Worm (Caenorhabditis elegans) whole organism, early embryonic: ENCODE measurements around the gene W03G11.4.

Experiments
- B0310.2 ChIP-seq: sonication (generic microtip); optimal IDR thresholded peaks from 2 replicates; lab custom pipeline; 2016; ENCODE audit warnings: mild to moderate bottlenecking, missing genetic modification characterization, missing compliant biosample characterization
- aly-1 ChIP-seq: sonication (generic microtip); optimal IDR thresholded peaks from 2 replicates; lab custom pipeline; 2016; ENCODE audit warnings: missing genetic modification characterization, missing compliant biosample characterization
- ama-1 ChIP-seq: fragments of 150-350 bp; optimal IDR thresholded peaks from 2 replicates; lab custom pipeline; 2014
- ceh-36 ChIP-seq: sonication (generic microtip); optimal IDR thresholded peaks from 2 replicates; lab custom pipeline; 2016; ENCODE audit warnings: missing genetic modification characterization, inconsistent platforms, missing compliant biosample characterization
- flt-1 ChIP-seq: fragments of 200-800 bp; sonication (Bioruptor generic); IDR thresholded peaks from 2 replicates; pipeline ENCODE4 v1.3.6; 2022; ENCODE audit warnings: missing genetic modification characterization, missing compliant biosample characterization
- hmbx-1 ChIP-seq: sonication (generic microtip); optimal IDR thresholded peaks from 2 replicates; lab custom pipeline; 2016; ENCODE audit warnings: mild to moderate bottlenecking, missing genetic modification characterization, missing compliant biosample characterization
- hmg-4 ChIP-seq: fragments of 200-800 bp; sonication (Bioruptor generic); optimal IDR thresholded peaks from 2 replicates; lab custom pipeline; 2018; ENCODE audit warnings: mild to moderate bottlenecking, missing genetic modification characterization, missing compliant biosample characterization
- pes-1 ChIP-seq: fragments of 200-800 bp; sonication (Bioruptor generic); IDR thresholded peaks from 2 replicates; pipeline ENCODE4 v1.3.6; 2022; ENCODE audit warnings: missing genetic modification reagents, missing genetic modification characterization, missing compliant biosample characterization
- scrt-1 ChIP-seq: fragments of 200-800 bp; sonication (Bioruptor generic); IDR thresholded peaks from 2 replicates; pipeline ENCODE4 v1.3.6; 2022; ENCODE audit warnings: missing genetic modification characterization, missing compliant biosample characterization
- sea-1 ChIP-seq: fragments of 200-800 bp; sonication (Bioruptor generic); conservative IDR thresholded peaks from 2 replicates; pipeline ENCODE4 v1.3.6; 2022; ENCODE audit warnings: missing genetic modification characterization, missing compliant biosample characterization
- tbx-11 ChIP-seq: fragments of 200-800 bp; sonication (Bioruptor generic); IDR thresholded peaks from 2 replicates; pipeline ENCODE4 v1.3.6; 2022; ENCODE audit warnings: missing genetic modification characterization, missing compliant biosample characterization
- tra-4 ChIP-seq: sonication (generic microtip); optimal IDR thresholded peaks from 2 replicates; lab custom pipeline; 2017; ENCODE audit warnings: missing genetic modification characterization, missing compliant biosample characterization

DNA sequence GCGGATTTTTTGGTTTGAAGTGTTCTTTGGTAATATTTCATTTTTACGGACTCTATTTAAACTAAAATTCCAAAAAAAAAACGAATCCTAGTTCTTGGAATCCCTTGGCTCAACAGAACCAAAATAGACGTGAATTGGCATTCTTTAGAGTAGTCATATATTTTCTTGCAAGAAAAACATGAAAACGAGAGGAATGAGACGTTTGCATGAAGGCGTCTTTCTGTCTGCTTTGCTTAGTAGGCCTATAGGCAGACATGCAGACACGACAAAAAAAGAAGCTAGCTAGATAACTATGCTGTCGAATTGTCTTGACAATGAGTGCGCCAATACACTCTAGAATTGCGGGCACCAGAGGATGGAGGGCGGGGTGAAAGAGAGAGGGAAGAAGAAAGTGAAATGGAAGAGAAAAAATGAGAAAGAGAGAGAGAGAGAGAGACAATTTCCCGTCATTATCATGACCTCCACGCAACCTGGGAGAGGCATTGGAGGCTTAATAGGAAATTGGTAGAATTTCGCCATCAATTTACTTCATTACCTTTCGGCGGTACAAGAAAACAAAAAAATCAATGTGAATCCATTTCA lies 12.3 kb downstream of the W03G11.4 start:
- no peak for TF ChIP-seq B0310.2 (tag; lab: Kevin White, UChicago)
- TF ChIP-seq hmg-4 (GFP tag; lab: Kevin White, UChicago): no peak
- no peak for TF ChIP-seq ama-1 (lab: Kevin White, UChicago)
- TF ChIP-seq ceh-36: no peak
- no peak for TF ChIP-seq tbx-11 (GFP tag; lab: Robert Waterston, UW)
- TF ChIP-seq sea-1: no peak
- TF ChIP-seq tra-4 (tag; lab: Kevin White, UChicago): no peak
- TF ChIP-seq aly-1: no peak
- no peak for TF ChIP-seq hmbx-1 (tag; lab: Kevin White, UChicago)
- no peak for TF ChIP-seq flt-1
- TF ChIP-seq scrt-1: no peak
- no peak for TF ChIP-seq pes-1 (GFP tag; lab: Robert Waterston, UW)
